Worm (Caenorhabditis elegans) whole organism, L4 larva: ENCODE data around the gene K02F6.3.
A peak's percentile ranks its signal among the peaks of the same experiment; 100 is the strongest.

ENCODE experiments used
- F37D6.2 ChIP-seq: sonication (generic microtip); optimal IDR thresholded peaks from 2 replicates; lab custom pipeline; 2016; ENCODE audit warnings: mild to moderate bottlenecking, missing genetic modification characterization, missing compliant biosample characterization
- R02D3.7 ChIP-seq: fragments of 150-350 bp; sonication (generic microtip); optimal IDR thresholded peaks from 3 replicates; lab custom pipeline; 2014; ENCODE audit warnings: missing biosample characterization, missing genetic modification characterization
- T26A8.4 ChIP-seq: fragments of 200-800 bp; sonication (Bioruptor generic); IDR thresholded peaks from 2 replicates; pipeline ENCODE4 v1.3.6; 2022; ENCODE audit warnings: missing genetic modification characterization, missing compliant biosample characterization
- Y48G9A.11 ChIP-seq: fragments of 200-800 bp; sonication (Bioruptor generic); IDR thresholded peaks from 2 replicates; pipeline ENCODE4 v1.3.6; 2022; ENCODE audit warnings: missing genetic modification reagents, missing genetic modification characterization, missing compliant biosample characterization
- Y5F2A.4 ChIP-seq: fragments of 200-800 bp; sonication (Bioruptor generic); optimal IDR thresholded peaks from 2 replicates; lab custom pipeline; 2018; ENCODE audit warnings: mild to moderate bottlenecking, missing genetic modification characterization, missing compliant biosample characterization
- ZK337.2 ChIP-seq: fragments of 200-800 bp; sonication (Bioruptor generic); IDR thresholded peaks from 2 replicates; pipeline ENCODE4 v1.3.6; 2022; ENCODE audit warnings: missing genetic modification reagents, missing genetic modification characterization, missing compliant biosample characterization
- ZK546.5 ChIP-seq, 2 experiments: sonication (generic microtip); optimal IDR thresholded peaks; 2 replicates each; lab custom pipeline; 2017; ENCODE audit warnings: missing biosample characterization in 2 of 2, missing genetic modification characterization in 2 of 2
- aha-1 ChIP-seq: fragments of 150-350 bp; peaks from one replicate; lab custom pipeline; 2014; ENCODE audit warnings: missing biosample characterization, missing genetic modification characterization
- aly-2 ChIP-seq: sonication (generic microtip); optimal IDR thresholded peaks from 2 replicates; lab custom pipeline; 2018; ENCODE audit warnings: missing biosample characterization, missing genetic modification characterization
- ceh-28 ChIP-seq: fragments of 150-350 bp; optimal IDR thresholded peaks from 2 replicates; lab custom pipeline; 2014; ENCODE audit warnings: missing biosample characterization, missing genetic modification reagents, missing genetic modification characterization
- ceh-44 ChIP-seq: fragments of 200-800 bp; sonication (Bioruptor generic); IDR thresholded peaks from 2 replicates; pipeline ENCODE4 v1.3.6; 2022; ENCODE audit warnings: missing genetic modification reagents, missing genetic modification characterization, missing compliant biosample characterization
- ceh-62 ChIP-seq: sonication (generic microtip); optimal IDR thresholded peaks from 2 replicates; lab custom pipeline; 2017; ENCODE audit warnings: missing biosample characterization, missing genetic modification characterization
- daf-16 ChIP-seq, 3 experiments: sonication (generic microtip); optimal IDR thresholded peaks; 2 replicates each; lab custom pipeline; 2016 to 2017; ENCODE audit warnings: missing genetic modification characterization in 3 of 3, missing genetic modification reagents in 3 of 3, mild to moderate bottlenecking in 2 of 3, missing compliant biosample characterization in 2 of 3, missing biosample characterization in 1 of 3, moderate library complexity in 1 of 3
- dpl-1 ChIP-seq: fragments of 150-350 bp; optimal IDR thresholded peaks from 2 replicates; lab custom pipeline; 2014; ENCODE audit warnings: missing biosample characterization, missing genetic modification reagents, missing genetic modification characterization
- duxl-1 ChIP-seq: sonication (generic microtip); optimal IDR thresholded peaks from 2 replicates; lab custom pipeline; 2016; ENCODE audit warnings: mild to moderate bottlenecking, missing genetic modification characterization, moderate library complexity, missing compliant biosample characterization; ENCODE audit not compliant: poor library complexity
- dve-1 ChIP-seq: sonication (generic microtip); optimal IDR thresholded peaks from 2 replicates; lab custom pipeline; 2017; ENCODE audit warnings: antibody characterized with exemption, mild to moderate bottlenecking, missing genetic modification characterization, missing compliant biosample characterization; ENCODE audit not compliant: insufficient read depth
- egl-27 ChIP-seq: sonication (generic microtip); optimal IDR thresholded peaks from 3 replicates; lab custom pipeline; 2017; ENCODE audit warnings: missing biosample characterization, missing genetic modification reagents, missing genetic modification characterization
- egl-43 ChIP-seq: fragments of 200-800 bp; sonication (Bioruptor generic); IDR thresholded peaks from 2 replicates; pipeline ENCODE4 v1.3.6; 2022; ENCODE audit warnings: missing genetic modification reagents, missing genetic modification characterization, missing compliant biosample characterization
- hif-1 ChIP-seq, 2 experiments: sonication (generic microtip); optimal IDR thresholded peaks; 2 replicates each; lab custom pipeline; 2016 to 2017; ENCODE audit warnings: missing compliant biosample characterization in 2 of 2, missing genetic modification characterization in 2 of 2, missing genetic modification reagents in 2 of 2, missing genotype in 2 of 2, mild to moderate bottlenecking in 1 of 2
- hlh-11 ChIP-seq: fragments of 200-800 bp; sonication (Bioruptor generic); optimal IDR thresholded peaks from 2 replicates; lab custom pipeline; 2018; ENCODE audit warnings: mild to moderate bottlenecking, missing genetic modification characterization, missing compliant biosample characterization
- hlh-30 ChIP-seq: sonication (generic microtip); optimal IDR thresholded peaks from 2 replicates; lab custom pipeline; 2017; ENCODE audit warnings: antibody characterized with exemption, mild to moderate bottlenecking, missing genetic modification characterization, missing compliant biosample characterization; ENCODE audit not compliant: insufficient read depth
- lin-13 ChIP-seq: fragments of 150-350 bp; optimal IDR thresholded peaks from 2 replicates; lab custom pipeline; 2014; ENCODE audit warnings: missing biosample characterization, missing genetic modification reagents, missing genetic modification characterization
- lin-39 ChIP-seq: fragments of 150-350 bp; optimal IDR thresholded peaks from 2 replicates; lab custom pipeline; 2014; ENCODE audit warnings: missing biosample characterization, missing genetic modification reagents, missing genetic modification characterization
- lir-3 ChIP-seq: sonication (generic microtip); optimal IDR thresholded peaks from 2 replicates; lab custom pipeline; 2016; ENCODE audit warnings: mild to moderate bottlenecking, missing genetic modification characterization, missing compliant biosample characterization
- madf-9 ChIP-seq: fragments of 200-800 bp; sonication (Bioruptor generic); conservative IDR thresholded peaks from 2 replicates; pipeline ENCODE4 v1.3.6; 2022; ENCODE audit warnings: missing genetic modification reagents, missing genetic modification characterization, missing compliant biosample characterization
- mxl-2 ChIP-seq: fragments of 200-800 bp; sonication (Bioruptor generic); conservative IDR thresholded peaks from 2 replicates; pipeline ENCODE4 v1.3.6; 2022; ENCODE audit warnings: missing genetic modification reagents, missing genetic modification characterization, missing compliant biosample characterization
- mxl-3 ChIP-seq: fragments of 200-800 bp; sonication (Bioruptor generic); optimal IDR thresholded peaks from 2 replicates; lab custom pipeline; 2018; ENCODE audit warnings: mild to moderate bottlenecking, missing genetic modification characterization, missing compliant biosample characterization
- nhr-111 ChIP-seq: fragments of 200-800 bp; sonication (Bioruptor generic); optimal IDR thresholded peaks from 2 replicates; lab custom pipeline; 2018; ENCODE audit warnings: mild to moderate bottlenecking, missing genetic modification characterization, missing compliant biosample characterization
- nhr-25 ChIP-seq: sonication (generic microtip); optimal IDR thresholded peaks from 2 replicates; lab custom pipeline; 2017; ENCODE audit warnings: missing genetic modification characterization, mild to moderate bottlenecking, missing compliant biosample characterization, antibody characterized with exemption, moderate library complexity, borderline replicate concordance; ENCODE audit not compliant: insufficient read depth
- nhr-28 ChIP-seq: fragments of 150-350 bp; optimal IDR thresholded peaks from 2 replicates; lab custom pipeline; 2014; ENCODE audit warnings: missing biosample characterization, missing genetic modification characterization
- nhr-42 ChIP-seq: fragments of 200-800 bp; sonication (Bioruptor generic); IDR thresholded peaks from 2 replicates; pipeline ENCODE4 v1.3.6; 2022; ENCODE audit warnings: missing genetic modification characterization, missing compliant biosample characterization
- nhr-6 ChIP-seq: fragments of 150-350 bp; optimal IDR thresholded peaks from 2 replicates; lab custom pipeline; 2014; ENCODE audit warnings: missing biosample characterization, missing genetic modification characterization
- nhr-76 ChIP-seq: fragments of 150-350 bp; optimal IDR thresholded peaks from 2 replicates; lab custom pipeline; 2014; ENCODE audit warnings: missing biosample characterization, missing genetic modification characterization
- nhr-77 ChIP-seq: fragments of 150-350 bp; optimal IDR thresholded peaks from 2 replicates; lab custom pipeline; 2014; ENCODE audit warnings: missing biosample characterization, missing genetic modification characterization
- pha-4 ChIP-seq, 2 experiments: fragments of 150-350 bp in 1 of 2; fragments of 200-800 bp in 1 of 2; sonication (Bioruptor generic) in 1 of 2; IDR thresholded peaks in 1 of 2; optimal IDR thresholded peaks in 1 of 2; 2 replicates each; pipeline versions ENCODE4 v1.3.6 to Lab custom; 2014 to 2022; ENCODE audit warnings: missing genetic modification characterization in 2 of 2, missing genetic modification reagents in 2 of 2, missing biosample characterization in 1 of 2, missing compliant biosample characterization in 1 of 2
- pqm-1 ChIP-seq: sonication (generic microtip); optimal IDR thresholded peaks from 2 replicates; lab custom pipeline; 2017; ENCODE audit warnings: missing biosample characterization, missing genetic modification characterization
- saeg-2 ChIP-seq: fragments of 200-800 bp; sonication (Bioruptor generic); IDR thresholded peaks from 2 replicates; pipeline ENCODE4 v1.3.6; 2022; ENCODE audit warnings: missing genetic modification reagents, missing genetic modification characterization, missing compliant biosample characterization
- set-16 ChIP-seq: fragments of 200-800 bp; sonication (Bioruptor generic); IDR thresholded peaks from 2 replicates; pipeline ENCODE4 v1.3.6; 2022; ENCODE audit warnings: missing genetic modification reagents, missing genetic modification characterization, missing compliant biosample characterization
- skn-1 ChIP-seq: fragments of 150-350 bp; optimal IDR thresholded peaks from 2 replicates; lab custom pipeline; 2014; ENCODE audit warnings: missing biosample characterization, missing genetic modification characterization
- snpc-1.2 ChIP-seq: fragments of 200-800 bp; sonication (Bioruptor generic); IDR thresholded peaks from 2 replicates; pipeline ENCODE4 v1.3.6; 2022; ENCODE audit warnings: missing genetic modification reagents, missing genetic modification characterization, missing compliant biosample characterization
- spr-3 ChIP-seq: fragments of 200-800 bp; sonication (Bioruptor generic); optimal IDR thresholded peaks from 2 replicates; lab custom pipeline; 2018; ENCODE audit warnings: mild to moderate bottlenecking, missing genetic modification characterization, missing compliant biosample characterization
- tag-97 ChIP-seq: fragments of 200-800 bp; sonication (Bioruptor generic); IDR thresholded peaks from 2 replicates; pipeline ENCODE4 v1.3.6; 2022; ENCODE audit warnings: missing genetic modification characterization, missing compliant biosample characterization
- zag-1 ChIP-seq: fragments of 150-350 bp; optimal IDR thresholded peaks from 2 replicates; lab custom pipeline; 2014; ENCODE audit warnings: missing biosample characterization, missing genetic modification characterization
- zip-2 ChIP-seq: fragments of 150-350 bp; optimal IDR thresholded peaks from 2 replicates; lab custom pipeline; 2014; ENCODE audit warnings: missing biosample characterization, missing genetic modification characterization

K02F6.3 gene

DNA sequence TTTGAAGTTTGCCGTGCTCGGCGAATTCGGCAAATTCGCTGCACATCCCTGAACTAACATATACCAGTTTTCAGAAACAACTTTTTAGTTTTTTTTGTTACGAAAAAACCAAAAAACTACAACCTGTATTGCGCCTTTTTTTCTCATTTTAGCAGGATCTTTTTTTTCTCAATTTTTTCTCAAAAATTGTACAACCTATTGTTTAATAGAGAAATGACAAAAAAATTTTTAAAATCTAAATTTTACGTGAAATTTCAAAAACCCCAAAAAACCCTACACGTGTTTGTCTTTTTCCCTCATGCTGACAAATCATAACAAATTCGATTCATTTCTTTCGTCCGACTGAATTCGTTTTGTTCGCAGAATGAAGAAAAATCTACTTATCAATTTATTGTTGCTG is at the start of gene K02F6.3:
TSS of gene K02F6.3 (plus strand) at position 301 of the 400 bp plus-strand sequence.
- TF ChIP-seq Y48G9A.11 (GFP tag; lab: Robert Waterston, UW) (no peak), ceh-44 (GFP tag; lab: Robert Waterston, UW) (no peak), mxl-3 (GFP tag; lab: Kevin White, UChicago) (no peak), tag-97 (GFP tag; lab: Robert Waterston, UW) (no peak), hlh-11 (tag; lab: Kevin White, UChicago) (no peak), hlh-30 (no peak), mxl-2 (GFP tag; lab: Robert Waterston, UW) (no peak), dpl-1 (GFP tag; lab: Kevin White, UChicago) (no peak), zip-2 (tag; lab: Kevin White, UChicago) (no peak), ceh-28 (no peak), nhr-28 (tag; lab: Kevin White, UChicago) (no peak), pha-4 (GFP tag; IDR thresholded peaks at IDR 0.05; lab: Robert Waterston, UW) (no peak), pha-4 (tag; optimal IDR thresholded peaks at IDR 0.05; lab: Kevin White, UChicago) (no peak), hif-1 (tag; optimal IDR thresholded peaks at IDR 0.05; lab: Kevin White, UChicago) (no peak), nhr-6 (tag; lab: Kevin White, UChicago) (no peak), nhr-77 (tag; lab: Kevin White, UChicago) (no peak), lin-39 (no peak), duxl-1 (tag; lab: Kevin White, UChicago) (no peak), snpc-1.2 (no peak)

DNA sequence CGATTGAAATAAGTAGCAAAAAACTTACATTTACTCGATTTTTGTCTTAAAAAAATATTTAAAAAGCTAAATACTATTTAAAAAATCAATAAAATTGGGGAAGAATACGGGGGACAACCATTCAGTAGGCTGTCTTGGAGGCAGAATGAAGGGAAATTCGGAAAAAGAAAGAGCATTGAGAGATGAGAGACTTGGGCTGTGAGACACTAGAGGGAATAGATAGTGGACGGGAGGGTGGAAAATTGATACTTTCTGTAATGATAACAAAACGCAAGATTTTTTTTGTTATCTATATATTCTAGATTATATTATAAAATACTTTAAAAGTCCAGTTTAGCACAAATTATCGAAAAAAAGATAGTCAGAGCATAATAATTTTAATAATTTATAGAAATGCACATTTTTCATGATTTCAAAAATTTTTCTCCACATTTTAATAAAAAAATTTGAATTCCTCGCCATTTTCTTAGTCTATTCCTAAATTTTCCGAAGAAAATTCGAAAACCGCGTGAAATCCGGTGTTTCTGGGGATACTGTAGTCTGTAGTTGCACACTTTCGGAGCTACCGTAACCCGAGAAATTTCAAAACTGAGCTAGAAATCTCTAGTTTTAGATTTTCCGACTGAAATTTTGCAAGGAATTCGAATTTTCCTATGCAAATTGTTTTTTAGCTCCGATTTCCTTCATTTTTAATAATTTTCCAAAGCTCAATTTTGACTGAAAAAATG is 42.2 kb upstream of the K02F6.3 start:
- peak; percentile 41 for TF ChIP-seq hlh-11 (tag; lab: Kevin White, UChicago)
- TF ChIP-seq pqm-1 (tag; lab: Kevin White, UChicago) = peak; percentile 47
- no peak for TF ChIP-seq set-16 (GFP tag; lab: Robert Waterston, UW)
- TF ChIP-seq T26A8.4 (GFP tag; lab: Robert Waterston, UW) = no peak
- no peak for TF ChIP-seq daf-16 (GFP tag; optimal IDR thresholded peaks at IDR 0.05; lab: Kevin White, UChicago)
- TF ChIP-seq daf-16 (tag; optimal IDR thresholded peaks at IDR 0.05; lab: Kevin White, UChicago) = peak; percentile 25
- TF ChIP-seq nhr-77 (tag; lab: Kevin White, UChicago) = no peak
- TF ChIP-seq egl-43 = no peak
- TF ChIP-seq nhr-28 (tag; lab: Kevin White, UChicago) = peak; percentile 54
- TF ChIP-seq dpl-1 (GFP tag; lab: Kevin White, UChicago) = peak; percentile 12
- peak; percentile 36; the same call in 1 of the 2 replicates for TF ChIP-seq Y48G9A.11 (GFP tag; lab: Robert Waterston, UW)
- TF ChIP-seq duxl-1 (tag; lab: Kevin White, UChicago) = peak; percentile 96
- TF ChIP-seq dve-1 = peak; percentile 17
- TF ChIP-seq lin-13 (GFP tag; lab: Kevin White, UChicago) = no peak

DNA sequence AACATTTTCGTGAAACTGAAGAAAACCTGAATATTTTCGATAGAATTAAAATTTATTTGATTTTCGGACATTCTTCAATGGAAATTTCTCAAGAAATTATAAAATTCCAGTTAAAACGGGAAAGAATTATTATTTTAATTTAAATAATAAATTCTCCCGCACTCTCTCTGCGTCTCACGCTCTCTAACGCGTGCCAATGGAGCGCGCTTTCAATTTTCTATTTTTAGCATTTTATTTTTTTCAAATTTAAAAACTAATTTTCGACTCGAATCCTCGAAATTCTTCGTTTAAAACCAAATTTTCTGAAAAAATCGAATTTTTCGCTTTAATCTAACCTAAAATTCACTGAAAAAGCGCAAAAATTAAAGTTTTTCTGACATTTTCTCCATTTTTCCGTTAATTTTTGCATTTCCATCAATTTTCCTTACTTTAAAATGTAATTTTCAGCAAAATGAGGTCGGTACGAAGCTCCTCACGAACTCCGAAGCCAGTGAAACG is 41.5 kb upstream of the K02F6.3 start, which contains the start of gene gbas-1:
TSS of gene gbas-1 (plus strand) at position 448 of the 498 bp plus-strand sequence.
- TF ChIP-seq saeg-2 (no peak), pqm-1 (tag; lab: Kevin White, UChicago) (no peak), duxl-1 (tag; lab: Kevin White, UChicago) (peak; percentile 87), ceh-62 (tag; lab: Kevin White, UChicago) (no peak), nhr-25 (tag; lab: Kevin White, UChicago) (no peak), ceh-28 (no peak), nhr-111 (GFP tag; lab: Kevin White, UChicago) (no peak), zag-1 (tag; lab: Kevin White, UChicago) (no peak), egl-27 (tag; lab: Kevin White, UChicago) (no peak), spr-3 (GFP tag; lab: Kevin White, UChicago) (no peak), Y5F2A.4 (GFP tag; lab: Kevin White, UChicago) (no peak), skn-1 (no peak), lir-3 (tag; lab: Kevin White, UChicago) (no peak), hif-1 (tag; optimal IDR thresholded peaks at IDR 0.05; lab: Kevin White, UChicago) (no peak), ZK337.2 (GFP tag; lab: Robert Waterston, UW) (no peak), madf-9 (GFP tag; lab: Robert Waterston, UW) (no peak), pha-4 (GFP tag; IDR thresholded peaks at IDR 0.05; lab: Robert Waterston, UW) (no peak), pha-4 (tag; optimal IDR thresholded peaks at IDR 0.05; lab: Kevin White, UChicago) (no peak), nhr-42 (no peak), F37D6.2 (no peak), ZK546.5 (tag; optimal IDR thresholded peaks at IDR 0.05; lab: Kevin White, UChicago) (no peak), aha-1 (tag; lab: Kevin White, UChicago) (no peak), aly-2 (tag; lab: Kevin White, UChicago) (no peak), R02D3.7 (no peak), nhr-76 (no peak)
